Worm (Caenorhabditis elegans) whole organism, L2 larva: ENCODE data around the gene srw-69.

Source experiments
- C34F6.9 ChIP-seq: fragments of 150-350 bp; optimal IDR thresholded peaks from 2 replicates; lab custom pipeline; 2014; ENCODE audit warnings: missing biosample characterization, missing genetic modification characterization
- F13H6.1 ChIP-seq: sonication (generic microtip); optimal IDR thresholded peaks from 2 replicates; lab custom pipeline; 2016; ENCODE audit warnings: missing genetic modification characterization, missing compliant biosample characterization
- Y55F3AM.14 ChIP-seq: fragments of 200-800 bp; sonication (Bioruptor generic); optimal IDR thresholded peaks from 2 replicates; lab custom pipeline; 2018; ENCODE audit warnings: mild to moderate bottlenecking, missing genetic modification characterization, missing compliant biosample characterization
- aly-2 ChIP-seq: fragments of 150-350 bp; optimal IDR thresholded peaks from 2 replicates; lab custom pipeline; 2014; ENCODE audit warnings: missing biosample characterization, missing genetic modification characterization
- ceh-82 ChIP-seq: fragments of 150-350 bp; optimal IDR thresholded peaks from 2 replicates; lab custom pipeline; 2014; ENCODE audit warnings: missing biosample characterization, missing genetic modification characterization
- crh-2 ChIP-seq: sonication (generic microtip); optimal IDR thresholded peaks from 2 replicates; lab custom pipeline; 2017; ENCODE audit warnings: missing biosample characterization, missing genetic modification characterization
- dmd-4 ChIP-seq: sonication (generic microtip); optimal IDR thresholded peaks from 2 replicates; lab custom pipeline; 2017; ENCODE audit warnings: missing biosample characterization, missing genetic modification characterization
- egl-27 ChIP-seq: sonication (generic microtip); optimal IDR thresholded peaks from 3 replicates; lab custom pipeline; 2017; ENCODE audit warnings: missing biosample characterization, missing genetic modification reagents, missing genetic modification characterization
- elt-1 ChIP-seq: fragments of 150-350 bp; optimal IDR thresholded peaks from 2 replicates; lab custom pipeline; 2014; ENCODE audit warnings: missing biosample characterization, missing genetic modification characterization
- fos-1 ChIP-seq: fragments of 150-350 bp; optimal IDR thresholded peaks from 2 replicates; lab custom pipeline; 2014; ENCODE audit warnings: missing biosample characterization, missing genetic modification characterization
- gmeb-1 ChIP-seq: fragments of 150-350 bp; optimal IDR thresholded peaks from 2 replicates; lab custom pipeline; 2014; ENCODE audit warnings: missing biosample characterization, missing genetic modification characterization
- lin-11 ChIP-seq: fragments of 150-350 bp; sonication (generic microtip); optimal IDR thresholded peaks from 2 replicates; lab custom pipeline; 2014; ENCODE audit warnings: missing biosample characterization, missing genetic modification characterization, inconsistent platforms, mixed read lengths
- lin-13 ChIP-seq: fragments of 150-350 bp; optimal IDR thresholded peaks from 2 replicates; lab custom pipeline; 2014; ENCODE audit warnings: missing biosample characterization, missing genetic modification reagents, missing genetic modification characterization
- lin-39 ChIP-seq: fragments of 150-350 bp; optimal IDR thresholded peaks from 2 replicates; lab custom pipeline; 2014; ENCODE audit warnings: missing biosample characterization, missing genetic modification reagents, missing genetic modification characterization
- lsy-2 ChIP-seq, 2 experiments: fragments of 150-350 bp in 1 of 2; sonication (generic microtip) in 1 of 2; optimal IDR thresholded peaks; 2 replicates each; lab custom pipeline; 2014 to 2017; ENCODE audit warnings: missing biosample characterization in 2 of 2, missing genetic modification characterization in 2 of 2
- mab-5 ChIP-seq: fragments of 150-350 bp; optimal IDR thresholded peaks from 2 replicates; lab custom pipeline; 2014; ENCODE audit warnings: missing biosample characterization, missing genetic modification characterization
- mbf-1 ChIP-seq: sonication (generic microtip); optimal IDR thresholded peaks from 2 replicates; lab custom pipeline; 2017; ENCODE audit warnings: missing biosample characterization, missing genetic modification characterization
- mdl-1 ChIP-seq, 2 experiments: fragments of 150-350 bp in 1 of 2; sonication (generic microtip) in 1 of 2; optimal IDR thresholded peaks; 2 replicates each; lab custom pipeline; 2017; ENCODE audit warnings: missing biosample characterization in 2 of 2, missing genetic modification characterization in 2 of 2
- nhr-10 ChIP-seq: sonication (generic microtip); optimal IDR thresholded peaks from 2 replicates; lab custom pipeline; 2017; ENCODE audit warnings: missing biosample characterization, missing genetic modification characterization
- nhr-11 ChIP-seq: fragments of 150-350 bp; optimal IDR thresholded peaks from 2 replicates; lab custom pipeline; 2014; ENCODE audit warnings: missing biosample characterization, missing genetic modification characterization
- nhr-12 ChIP-seq: fragments of 150-350 bp; optimal IDR thresholded peaks from 2 replicates; lab custom pipeline; 2014; ENCODE audit warnings: missing biosample characterization, missing genetic modification characterization
- nhr-129 ChIP-seq: fragments of 150-350 bp; optimal IDR thresholded peaks from 2 replicates; lab custom pipeline; 2014; ENCODE audit warnings: missing biosample characterization, missing genetic modification characterization
- nhr-21 ChIP-seq: fragments of 150-350 bp; optimal IDR thresholded peaks from 2 replicates; lab custom pipeline; 2014; ENCODE audit warnings: missing biosample characterization, missing genetic modification characterization
- nhr-23 ChIP-seq: fragments of 150-350 bp; optimal IDR thresholded peaks from 2 replicates; lab custom pipeline; 2014; ENCODE audit warnings: missing biosample characterization, missing genetic modification reagents, missing genetic modification characterization
- nhr-237 ChIP-seq: fragments of 150-350 bp; optimal IDR thresholded peaks from 2 replicates; lab custom pipeline; 2014; ENCODE audit warnings: missing biosample characterization, missing genetic modification characterization
- nhr-25 ChIP-seq: fragments of 150-350 bp; sonication (generic microtip); optimal IDR thresholded peaks from 3 replicates; lab custom pipeline; 2014; ENCODE audit warnings: missing biosample characterization, missing genetic modification characterization
- nhr-6 ChIP-seq: fragments of 150-350 bp; optimal IDR thresholded peaks from 2 replicates; lab custom pipeline; 2014; ENCODE audit warnings: missing biosample characterization, missing genetic modification characterization
- nhr-77 ChIP-seq: fragments of 150-350 bp; optimal IDR thresholded peaks from 2 replicates; lab custom pipeline; 2014; ENCODE audit warnings: missing biosample characterization, missing genetic modification characterization
- sem-4 ChIP-seq: fragments of 150-350 bp; optimal IDR thresholded peaks from 2 replicates; lab custom pipeline; 2014; ENCODE audit warnings: missing biosample characterization, missing genetic modification reagents, missing genetic modification characterization
- skn-1 ChIP-seq: sonication (generic microtip); optimal IDR thresholded peaks from 2 replicates; lab custom pipeline; 2017; ENCODE audit warnings: missing biosample characterization, missing genetic modification characterization
- sma-3 ChIP-seq: sonication (generic microtip); optimal IDR thresholded peaks from 2 replicates; lab custom pipeline; 2016; ENCODE audit warnings: missing genetic modification reagents, missing genetic modification characterization, missing compliant biosample characterization
- sma-9 ChIP-seq, 2 experiments: fragments of 150-350 bp in 1 of 2; sonication (generic microtip) in 1 of 2; optimal IDR thresholded peaks; 2 replicates each; lab custom pipeline; 2014 to 2016; ENCODE audit warnings: missing genetic modification characterization in 2 of 2, mild to moderate bottlenecking in 1 of 2, missing biosample characterization in 1 of 2, missing compliant biosample characterization in 1 of 2, missing genetic modification reagents in 1 of 2, moderate library complexity in 1 of 2
- snpc-4 ChIP-seq: fragments of 150-350 bp; optimal IDR thresholded peaks from 2 replicates; lab custom pipeline; 2014; ENCODE audit warnings: missing biosample characterization, missing genetic modification characterization
- unc-39 ChIP-seq: fragments of 150-350 bp; optimal IDR thresholded peaks from 2 replicates; lab custom pipeline; 2014; ENCODE audit warnings: missing biosample characterization, missing genetic modification characterization
- unc-55 ChIP-seq: fragments of 150-350 bp; sonication (generic microtip); optimal IDR thresholded peaks from 3 replicates; lab custom pipeline; 2014; ENCODE audit warnings: missing biosample characterization, missing genetic modification reagents, missing genetic modification characterization
- unc-62 ChIP-seq: fragments of 150-350 bp; optimal IDR thresholded peaks from 2 replicates; lab custom pipeline; 2014; ENCODE audit warnings: missing biosample characterization, missing genetic modification reagents, missing genetic modification characterization
- zag-1 ChIP-seq: fragments of 150-350 bp; optimal IDR thresholded peaks from 2 replicates; lab custom pipeline; 2014; ENCODE audit warnings: missing biosample characterization, missing genetic modification characterization
- ztf-1 ChIP-seq: fragments of 200-800 bp; sonication (Bioruptor generic); conservative IDR thresholded peaks from 2 replicates; pipeline ENCODE4 v1.3.6; 2022; ENCODE audit warnings: missing genetic modification characterization, missing compliant biosample characterization
- ztf-11 ChIP-seq: sonication (generic microtip); optimal IDR thresholded peaks from 2 replicates; lab custom pipeline; 2017; ENCODE audit warnings: missing biosample characterization, missing genetic modification characterization
- ztf-4 ChIP-seq: fragments of 150-350 bp; optimal IDR thresholded peaks from 2 replicates; lab custom pipeline; 2014; ENCODE audit warnings: missing biosample characterization, missing genetic modification characterization

Gene srw-69

ce11 chrV:7465509-7465908 is 36.7 kb upstream of the srw-69 start, which contains the start of gene F25E5.1 (continued):
- TF ChIP-seq unc-55 (GFP tag; lab: Kevin White, UChicago), result no peak
- TF ChIP-seq nhr-11 (tag; lab: Kevin White, UChicago), result no peak
- no peak for TF ChIP-seq unc-39 (tag; lab: Kevin White, UChicago)
- TF ChIP-seq lin-13 (GFP tag; lab: Kevin White, UChicago), result peak; percentile 53
- no peak for TF ChIP-seq elt-1
- TF ChIP-seq mbf-1 (tag; lab: Kevin White, UChicago), result no peak
- TF ChIP-seq ceh-82 (tag; lab: Kevin White, UChicago), result no peak
- TF ChIP-seq lin-39 (tag; lab: Kevin White, UChicago), result no peak
- TF ChIP-seq unc-62, result no peak
- TF ChIP-seq nhr-6 (tag; lab: Kevin White, UChicago), result no peak
- no peak for TF ChIP-seq nhr-23
- TF ChIP-seq sem-4, result no peak
- TF ChIP-seq sma-9 (GFP tag; optimal IDR thresholded peaks at IDR 0.05; lab: Kevin White, UChicago), result no peak
- no peak for TF ChIP-seq sma-9 (tag; optimal IDR thresholded peaks at IDR 0.05; lab: Kevin White, UChicago)
- TF ChIP-seq mdl-1 (tag; optimal IDR thresholded peaks at IDR 0.05; lab: Kevin White, UChicago), result peak in 1 of 2 experiments; percentile 57
- TF ChIP-seq nhr-21 (tag; lab: Kevin White, UChicago), result no peak
- no peak for TF ChIP-seq ztf-4
- no peak for TF ChIP-seq nhr-25 (tag; lab: Kevin White, UChicago)
- TF ChIP-seq nhr-77, result no peak
- no peak for TF ChIP-seq Y55F3AM.14 (GFP tag; lab: Kevin White, UChicago)

ce11 chrV:7464696-7465095 is 35.9 kb upstream of the srw-69 start, which contains the start of gene srh-89:
srh-89 (minus strand) TSS chrV:7464796.
- TF ChIP-seq mbf-1 (tag; lab: Kevin White, UChicago) (no peak), F13H6.1 (tag; lab: Kevin White, UChicago) (no peak), nhr-6 (tag; lab: Kevin White, UChicago) (no peak), lsy-2 (tag; optimal IDR thresholded peaks at IDR 0.05; lab: Kevin White, UChicago) (no peak), nhr-21 (tag; lab: Kevin White, UChicago) (no peak), fos-1 (tag; lab: Kevin White, UChicago) (no peak), unc-62 (no peak), gmeb-1 (tag; lab: Kevin White, UChicago) (no peak), unc-55 (GFP tag; lab: Kevin White, UChicago) (no peak), C34F6.9 (tag; lab: Kevin White, UChicago) (no peak), unc-39 (tag; lab: Kevin White, UChicago) (no peak), ztf-4 (no peak), mab-5 (tag; lab: Kevin White, UChicago) (no peak), nhr-237 (tag; lab: Kevin White, UChicago) (no peak), zag-1 (tag; lab: Kevin White, UChicago) (no peak), mdl-1 (tag; optimal IDR thresholded peaks at IDR 0.05; lab: Kevin White, UChicago) (no peak), nhr-10 (tag; lab: Kevin White, UChicago) (no peak), crh-2 (no peak), skn-1 (no peak), elt-1 (no peak)

ce11 chrV:7460898-7461297 is 32.1 kb upstream of the srw-69 start, which contains the start of gene srh-92:
srh-92 (minus strand) TSS chrV:7460998.
- TF ChIP-seq crh-2 (no peak), ztf-1 (no peak), nhr-12 (tag; lab: Kevin White, UChicago) (no peak), snpc-4 (tag; lab: Kevin White, UChicago) (no peak)
- TF ChIP-seq, all 48 proteins: peak for 0

- TF ChIP-seq nhr-21 (tag; lab: Kevin White, UChicago) (no peak), nhr-11 (tag; lab: Kevin White, UChicago) (no peak), sma-3 (GFP tag; lab: Kevin White, UChicago) (no peak), F13H6.1 (tag; lab: Kevin White, UChicago) (no peak), sma-9 (GFP tag; optimal IDR thresholded peaks at IDR 0.05; lab: Kevin White, UChicago) (no peak), sma-9 (tag; optimal IDR thresholded peaks at IDR 0.05; lab: Kevin White, UChicago) (no peak), ztf-11 (tag; lab: Kevin White, UChicago) (no peak), dmd-4 (no peak), lin-39 (tag; lab: Kevin White, UChicago) (no peak), egl-27 (no peak), ztf-1 (no peak), nhr-129 (tag; lab: Kevin White, UChicago) (no peak), gmeb-1 (tag; lab: Kevin White, UChicago) (no peak), elt-1 (no peak), zag-1 (tag; lab: Kevin White, UChicago) (no peak), aly-2 (tag; lab: Kevin White, UChicago) (no peak), lin-11 (no peak), nhr-25 (tag; lab: Kevin White, UChicago) (no peak), mdl-1 (tag; optimal IDR thresholded peaks at IDR 0.05; lab: Kevin White, UChicago) (no peak), mbf-1 (tag; lab: Kevin White, UChicago) (no peak)
These were observed 26.2 kb upstream of the srw-69 start, which contains the start of gene F25E5.2 for ce11 chrV:7455008-7455407. F25E5.2 (plus strand) TSS chrV:7455308.
